Fruit fly (Drosophila melanogaster) whole organism, embryonic: ENCODE results near the gene Cht10.

Experiments
- Awh ChIP-seq: fragments of 200-800 bp; sonication (Bioruptor generic); IDR thresholded peaks from 2 replicates; pipeline ENCODE4, ENCODE4 v1.3.6; 2022; ENCODE audit warnings: missing biosample characterization, missing genetic modification characterization
- CG1024 ChIP-seq: fragments of 200-800 bp; sonication (Bioruptor generic); IDR thresholded peaks from 2 replicates; pipeline ENCODE4 v1.3.6; 2022; ENCODE audit warnings: missing biosample characterization, missing genetic modification characterization
- CG11398 ChIP-seq: fragments of 200-800 bp; sonication (Bioruptor generic); optimal IDR thresholded peaks from 2 replicates; lab custom pipeline; 2016; ENCODE audit warnings: missing biosample characterization, missing genetic modification characterization
- CG12299 ChIP-seq: fragments of 200-800 bp; sonication (Bioruptor generic); optimal IDR thresholded peaks from 2 replicates; lab custom pipeline; 2018; ENCODE audit warnings: missing biosample characterization, mild to moderate bottlenecking, missing genetic modification characterization
- CG14667 ChIP-seq: fragments of 200-800 bp; sonication (Bioruptor generic); IDR thresholded peaks from 2 replicates; pipeline ENCODE4 v1.3.6; 2022; ENCODE audit warnings: missing biosample characterization, missing genetic modification characterization
- CG15514 ChIP-seq: fragments of 200-800 bp; sonication (Bioruptor generic); optimal IDR thresholded peaks from 3 replicates; lab custom pipeline; 2017; ENCODE audit warnings: missing biosample characterization, missing genetic modification characterization, mild to moderate bottlenecking, moderate library complexity, missing genetic modification reagents
- CG1603 ChIP-seq: fragments of 200-800 bp; sonication (Bioruptor generic); optimal IDR thresholded peaks from 2 replicates; lab custom pipeline; 2019; ENCODE audit warnings: missing biosample characterization, mild to moderate bottlenecking, missing genetic modification characterization, moderate library complexity
- CG16815 ChIP-seq: fragments of 200-800 bp; sonication (Bioruptor generic); optimal IDR thresholded peaks from 3 replicates; lab custom pipeline; 2017; ENCODE audit warnings: missing biosample characterization, mild to moderate bottlenecking, missing genetic modification characterization
- CG16863 ChIP-seq: fragments of 200-800 bp; sonication (Bioruptor generic); optimal IDR thresholded peaks from 3 replicates; lab custom pipeline; 2016; ENCODE audit warnings: missing biosample characterization, missing genetic modification characterization
- CG1792 ChIP-seq: fragments of 200-800 bp; sonication (Bioruptor generic); optimal IDR thresholded peaks from 2 replicates; lab custom pipeline; 2016; ENCODE audit warnings: missing biosample characterization, missing genetic modification characterization
- CG2199 ChIP-seq: fragments of 200-800 bp; sonication (Bioruptor generic); IDR thresholded peaks from 3 replicates; pipeline ENCODE4 v1.3.6; 2022; ENCODE audit warnings: missing biosample characterization, missing genetic modification characterization
- CG30020 ChIP-seq: fragments of 200-800 bp; optimal IDR thresholded peaks from 2 replicates; lab custom pipeline; 2019; ENCODE audit warnings: missing biosample characterization, mild to moderate bottlenecking, missing genetic modification characterization, moderate library complexity
- CG3281 ChIP-seq: fragments of 200-800 bp; sonication (Bioruptor generic); optimal IDR thresholded peaks from 3 replicates; lab custom pipeline; 2017; ENCODE audit warnings: missing biosample characterization, mild to moderate bottlenecking, missing genetic modification characterization
- CG34224 ChIP-seq: fragments of 200-800 bp; sonication (Bioruptor generic); IDR thresholded peaks from 3 replicates; pipeline ENCODE4 v1.3.6; 2022; ENCODE audit warnings: missing biosample characterization, missing genetic modification characterization; ENCODE audit not compliant: partially characterized antibody
- CG4360 ChIP-seq: fragments of 200-800 bp; sonication (Bioruptor generic); IDR thresholded peaks from 2 replicates; pipeline ENCODE4 v1.3.6; 2022; ENCODE audit warnings: missing biosample characterization, missing genetic modification characterization
- CG4820 ChIP-seq: fragments of 200-800 bp; sonication (Bioruptor generic); optimal IDR thresholded peaks from 3 replicates; lab custom pipeline; 2016; ENCODE audit warnings: missing biosample characterization, missing genetic modification characterization
- CG7357 ChIP-seq: fragments of 200-800 bp; sonication (Bioruptor generic); IDR thresholded peaks from 3 replicates; pipeline ENCODE4 v1.3.6; 2022; ENCODE audit warnings: missing biosample characterization, missing genetic modification characterization
- CG7839 ChIP-seq: fragments of 200-800 bp; sonication (Bioruptor generic); optimal IDR thresholded peaks from 3 replicates; lab custom pipeline; 2018; ENCODE audit warnings: missing biosample characterization, mild to moderate bottlenecking, missing genetic modification characterization, moderate library complexity
- CG8089 ChIP-seq: fragments of 200-800 bp; sonication (Bioruptor generic); optimal IDR thresholded peaks from 3 replicates; lab custom pipeline; 2016; ENCODE audit warnings: missing biosample characterization, missing genetic modification characterization
- CG8478 ChIP-seq: fragments of >200 bp; optimal IDR thresholded peaks from 2 replicates; lab custom pipeline; 2018
- CoRest ChIP-seq: fragments of 200-800 bp; sonication (Bioruptor generic); optimal IDR thresholded peaks from 3 replicates; lab custom pipeline; 2018; ENCODE audit warnings: missing biosample characterization, mild to moderate bottlenecking, missing genetic modification characterization, moderate library complexity
- D19A ChIP-seq: fragments of 200-800 bp; optimal IDR thresholded peaks from 3 replicates; lab custom pipeline; 2019; ENCODE audit warnings: missing biosample characterization, mild to moderate bottlenecking, missing genetic modification characterization, moderate library complexity
- D19B ChIP-seq: fragments of 200-800 bp; sonication (Bioruptor generic); optimal IDR thresholded peaks from 2 replicates; lab custom pipeline; 2017; ENCODE audit warnings: missing biosample characterization, mild to moderate bottlenecking, missing genetic modification characterization
- Dref ChIP-seq: fragments of 200-800 bp; sonication (Bioruptor generic); IDR thresholded peaks from 2 replicates; pipeline ENCODE4 v1.3.6; 2022; ENCODE audit warnings: missing biosample characterization, missing genetic modification characterization
- Ets65A ChIP-seq: fragments of 200-800 bp; sonication (Bioruptor generic); peaks from one replicate; lab custom pipeline; 2016; ENCODE audit warnings: missing biosample characterization, missing genetic modification characterization
- HLH4C ChIP-seq: fragments of 200-800 bp; sonication (Bioruptor generic); IDR thresholded peaks from 3 replicates; pipeline ENCODE4 v1.3.6; 2022; ENCODE audit warnings: missing biosample characterization, missing genetic modification characterization; ENCODE audit not compliant: partially characterized antibody
- Meics ChIP-seq: fragments of 200-800 bp; sonication (Bioruptor generic); optimal IDR thresholded peaks from 2 replicates; lab custom pipeline; 2017; ENCODE audit warnings: missing biosample characterization, mild to moderate bottlenecking, missing genetic modification characterization
- NC2β ChIP-seq: fragments of 200-800 bp; sonication (Bioruptor generic); optimal IDR thresholded peaks from 2 replicates; lab custom pipeline; 2016; ENCODE audit warnings: missing biosample characterization, missing genetic modification characterization
- NK7.1 ChIP-seq: fragments of 200-800 bp; sonication (Bioruptor generic); optimal IDR thresholded peaks from 3 replicates; lab custom pipeline; 2016; ENCODE audit warnings: missing biosample characterization, missing genetic modification characterization
- Neu2 ChIP-seq: fragments of 200-800 bp; sonication (Bioruptor generic); optimal IDR thresholded peaks from 3 replicates; lab custom pipeline; 2016; ENCODE audit warnings: missing biosample characterization, missing genetic modification characterization, borderline replicate concordance
- Sry-β ChIP-seq: fragments of 200-800 bp; sonication (Bioruptor generic); optimal IDR thresholded peaks from 2 replicates; lab custom pipeline; 2018; ENCODE audit warnings: missing biosample characterization, mild to moderate bottlenecking, missing genetic modification characterization, moderate library complexity
- Sry-δ ChIP-seq: fragments of 200-800 bp; sonication (Bioruptor generic); optimal IDR thresholded peaks from 2 replicates; lab custom pipeline; 2016; ENCODE audit warnings: missing biosample characterization, missing genetic modification characterization
- ap ChIP-seq: fragments of 200-800 bp; sonication (Bioruptor generic); IDR thresholded peaks from 2 replicates; pipeline ENCODE4 v1.3.6; 2022; ENCODE audit warnings: missing biosample characterization, missing genetic modification characterization
- cad ChIP-seq: fragments of >200 bp; optimal IDR thresholded peaks from 2 replicates; lab custom pipeline; 2017; ENCODE audit warnings: missing biosample characterization, missing genetic modification characterization
- cato ChIP-seq: fragments of 200-800 bp; sonication (Bioruptor generic); optimal IDR thresholded peaks from 2 replicates; lab custom pipeline; 2016; ENCODE audit warnings: missing biosample characterization, missing genetic modification characterization, borderline replicate concordance
- emc ChIP-seq: fragments of 200-800 bp; sonication (Bioruptor generic); optimal IDR thresholded peaks from 2 replicates; lab custom pipeline; 2016; ENCODE audit warnings: missing biosample characterization, missing genetic modification characterization
- fd102C ChIP-seq: fragments of 200-800 bp; sonication (Bioruptor generic); optimal IDR thresholded peaks from 2 replicates; lab custom pipeline; 2018; ENCODE audit warnings: missing biosample characterization, mild to moderate bottlenecking, missing genetic modification characterization, moderate library complexity
- hbn ChIP-seq: fragments of 200-800 bp; sonication (Bioruptor generic); IDR thresholded peaks from 2 replicates; pipeline ENCODE4 v1.3.6; 2022; ENCODE audit warnings: missing biosample characterization, missing genetic modification characterization; ENCODE audit not compliant: partially characterized antibody
- mld ChIP-seq: fragments of 200-800 bp; sonication (Bioruptor generic); IDR thresholded peaks from 3 replicates; pipeline ENCODE4 v1.3.6; 2022; ENCODE audit warnings: missing biosample characterization, missing genetic modification characterization; ENCODE audit not compliant: partially characterized antibody
- nerfin-2 ChIP-seq: fragments of 200-800 bp; sonication (Bioruptor generic); IDR thresholded peaks from 2 replicates; pipeline ENCODE4 v1.3.6; 2022; ENCODE audit warnings: missing biosample characterization, missing genetic modification characterization; ENCODE audit not compliant: partially characterized antibody
- pfk ChIP-seq: fragments of 200-800 bp; sonication (Bioruptor generic); optimal IDR thresholded peaks from 2 replicates; lab custom pipeline; 2018; ENCODE audit warnings: missing biosample characterization, mild to moderate bottlenecking, missing genetic modification characterization, moderate library complexity
- ssp ChIP-seq: fragments of 200-800 bp; sonication (Bioruptor generic); IDR thresholded peaks from 2 replicates; pipeline ENCODE4 v1.3.6; 2022; ENCODE audit warnings: missing biosample characterization, missing genetic modification characterization
- unc-4 ChIP-seq: fragments of 200-800 bp; sonication (Bioruptor generic); IDR thresholded peaks from 2 replicates; pipeline ENCODE4 v1.3.6; 2022; ENCODE audit warnings: missing biosample characterization, missing genetic modification characterization; ENCODE audit not compliant: partially characterized antibody
- vfl ChIP-seq: fragments of 200-800 bp; sonication (Bioruptor generic); optimal IDR thresholded peaks from 2 replicates; lab custom pipeline; 2016; ENCODE audit warnings: missing biosample characterization, missing genetic modification characterization

The Cht10 gene

dm6 chr2L:23065176-23065575 lies 39.5 kb upstream of the Cht10 start (continued):
- TF ChIP-seq CG1024 (GFP tag; lab: Robert Waterston, UW) (peak; percentile 87), CG7357 (peak; percentile 78), pfk (GFP tag; lab: Kevin White, UChicago) (peak; percentile 41), emc (GFP tag; lab: Kevin White, UChicago) (no peak), CG16815 (GFP tag; lab: Kevin White, UChicago) (no peak), CG11398 (GFP tag; lab: Kevin White, UChicago) (no peak), fd102C (no peak), ssp (GFP tag; lab: Robert Waterston, UW) (peak; percentile 94), CG34224 (no peak), CG1603 (peak; percentile 94)

- TF ChIP-seq CG2199 (GFP tag; lab: Robert Waterston, UW) (0 out of 3 replicates have a peak, but pooled peaks have one; percentile 57), CG8089 (GFP tag; lab: Kevin White, UChicago) (peak; percentile 50), CG1792 (GFP tag; lab: Kevin White, UChicago) (no peak), CG30020 (tag; lab: Kevin White, UChicago) (peak; percentile 40), mld (GFP tag; lab: Robert Waterston, UW) (peak; percentile 60; the same call in 1 of the 3 replicates), NC2β (GFP tag; lab: Kevin White, UChicago) (no peak)
- TF ChIP-seq, all 482 proteins: peak for 4
These were observed 329 bp downstream of the Cht10 start for dm6 chr2L:23025386-23025785.

- TF ChIP-seq nerfin-2 (GFP tag; lab: Robert Waterston, UW): peak; percentile 89; the same call in 1 of the 2 replicates
- TF ChIP-seq CG8089 (GFP tag; lab: Kevin White, UChicago): peak; percentile 84
- TF ChIP-seq CG12299 (tag; lab: Kevin White, UChicago): no peak
- TF ChIP-seq CG2199 (GFP tag; lab: Robert Waterston, UW): 0 out of 3 replicates have a peak, but pooled peaks have one; percentile 46
- no peak for TF ChIP-seq Sry-β (GFP tag; lab: Kevin White, UChicago)
- TF ChIP-seq D19B: peak; percentile 59
- TF ChIP-seq HLH4C: peak; percentile 91; the same call in 2 of the 3 replicates
- TF ChIP-seq mld (GFP tag; lab: Robert Waterston, UW): peak; percentile 62; the same call in 2 of the 3 replicates
- TF ChIP-seq Dref (GFP tag; lab: Robert Waterston, UW): no peak
These were observed 1.8 kb downstream of the Cht10 start for dm6 chr2L:23023893-23024292.

- TF ChIP-seq CG4360 (no peak), CoRest (tag; lab: Kevin White, UChicago) (peak; percentile 1), Ets65A (GFP tag; lab: Kevin White, UChicago) (no peak), D19A (tag; lab: Kevin White, UChicago) (peak; percentile 98)
These were observed 31.9 kb downstream of the Cht10 start for dm6 chr2L:22993779-22994178.

dm6 chr2L:22981584-22981983 lies 44.1 kb downstream of the Cht10 start, which contains the start of gene cta:
Gene cta, plus strand, starts transcription at chr2L:22981816.
- no peak for TF ChIP-seq vfl (GFP tag; lab: Kevin White, UChicago)
- peak; percentile 93 for TF ChIP-seq CG15514 (GFP tag; lab: Kevin White, UChicago)
- peak; percentile 5 for TF ChIP-seq Sry-δ (GFP tag; lab: Kevin White, UChicago)
- TF ChIP-seq Neu2 (GFP tag; lab: Kevin White, UChicago): no peak
- no peak for TF ChIP-seq CG2199 (GFP tag; lab: Robert Waterston, UW)
- TF ChIP-seq Awh (GFP tag; lab: Robert Waterston, UW): no peak
- TF ChIP-seq cato (GFP tag; lab: Kevin White, UChicago): no peak
- TF ChIP-seq CG14667 (GFP tag; lab: Robert Waterston, UW): no peak
- TF ChIP-seq CG4820 (GFP tag; lab: Kevin White, UChicago): no peak
- TF ChIP-seq CG8478 (lab: Kevin White, UChicago): no peak
- no peak for TF ChIP-seq cad (GFP tag; lab: Kevin White, UChicago)
- TF ChIP-seq ap: no peak
- TF ChIP-seq NK7.1 (GFP tag; lab: Kevin White, UChicago): no peak
- TF ChIP-seq CG7839 (tag; lab: Kevin White, UChicago): no peak
- TF ChIP-seq CG30020 (tag; lab: Kevin White, UChicago): peak; percentile 100
- TF ChIP-seq CG3281 (GFP tag; lab: Kevin White, UChicago): no peak
- no peak for TF ChIP-seq nerfin-2 (GFP tag; lab: Robert Waterston, UW)
- TF ChIP-seq fd102C: no peak
- no peak for TF ChIP-seq Meics (GFP tag; lab: Kevin White, UChicago)
- no peak for TF ChIP-seq unc-4
- no peak for TF ChIP-seq CG16863 (GFP tag; lab: Kevin White, UChicago)
- no peak for TF ChIP-seq hbn
